Fruit fly (Drosophila melanogaster): Measurements from ENCODE around the gene ScsbetaG.

ScsbetaG gene

DNA sequence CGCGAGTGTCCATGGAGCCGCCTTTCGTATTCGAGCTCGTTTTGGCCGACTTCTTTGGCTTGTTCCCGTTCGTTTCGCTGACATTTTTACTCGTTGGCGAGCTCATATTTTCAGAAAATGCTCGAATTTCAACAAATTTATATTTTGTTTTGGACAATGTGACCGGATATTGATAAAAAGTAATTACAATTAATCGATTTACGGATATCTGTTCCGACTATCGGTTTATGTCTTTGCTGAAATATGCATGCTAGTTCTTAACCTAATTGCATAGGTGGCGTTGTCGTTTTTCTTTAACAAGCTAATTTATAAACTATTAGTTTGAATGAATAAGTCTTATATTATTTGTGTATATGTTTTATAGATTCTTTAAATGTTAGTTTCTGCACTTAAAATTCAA, 44.6 kb upstream of the ScsbetaG start, which contains the start of gene Eaf6 (continued):
- TF ChIP-seq CG8765 (GFP tag; IDR thresholded peaks at IDR 0.05): no peak

DNA sequence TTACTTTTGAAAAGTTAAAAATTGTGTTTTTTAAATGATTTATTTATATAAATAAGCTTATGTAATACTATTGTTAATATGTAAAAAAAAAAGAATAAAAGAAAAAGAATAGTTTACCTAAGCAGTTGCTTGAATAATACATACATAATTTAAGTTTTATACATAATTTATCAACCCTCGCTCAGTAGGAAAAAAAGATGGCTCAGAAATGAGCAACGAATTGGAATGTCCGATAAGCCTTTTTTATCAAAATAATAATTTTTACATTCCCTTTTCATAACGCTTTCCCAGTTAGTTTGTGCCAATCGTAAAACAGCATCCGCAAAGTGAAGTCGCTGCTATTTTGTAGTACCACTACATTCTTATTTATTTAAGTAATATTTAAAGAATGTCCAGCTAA, 41.0 kb upstream of the ScsbetaG start, which contains the start of gene mthl2:
Gene mthl2, plus strand, starts transcription at position 301 of the 400 bp plus-strand sequence.
- TF ChIP-seq Abd-B (GFP tag; optimal IDR thresholded peaks at IDR 0.05) (no peak), Dip3 (GFP tag; optimal IDR thresholded peaks at IDR 0.05) (no peak)

DNA sequence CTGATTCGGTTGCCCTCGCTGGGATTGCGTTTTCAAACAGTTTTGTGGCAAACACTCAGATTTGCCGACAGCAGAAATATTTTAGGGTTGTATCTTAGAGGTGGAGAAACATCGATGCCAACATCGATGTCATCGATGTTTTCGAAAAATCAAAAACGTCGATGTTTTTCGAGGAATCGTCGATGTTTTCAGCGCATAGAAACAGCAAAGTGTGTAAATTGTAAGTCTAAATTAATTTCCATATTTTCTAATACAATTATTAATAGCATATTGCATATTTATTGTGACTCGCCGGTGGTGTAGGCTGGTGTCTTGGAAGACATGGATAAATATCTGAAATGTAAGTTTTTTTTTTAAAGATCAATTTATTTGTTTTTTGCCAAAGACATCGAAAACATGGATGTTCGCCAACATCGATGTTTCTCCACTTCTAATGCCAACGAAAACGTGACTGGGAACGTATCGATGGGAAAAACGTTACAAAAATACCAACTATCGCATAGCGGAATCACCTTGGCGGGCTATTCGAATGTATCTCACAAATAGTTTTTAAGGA, 40.4 kb upstream of the ScsbetaG start, which contains the start of gene TM9SF3:
Gene TM9SF3, minus strand, starts transcription at position 120 of the 556 bp plus-strand sequence.
- peak; percentile 56 for TF ChIP-seq Hsf (GFP tag; optimal IDR thresholded peaks at IDR 0.05)
- no peak for TF ChIP-seq Deaf1 (tag; optimal IDR thresholded peaks at IDR 0.05)
- TF ChIP-seq rib (GFP tag; IDR thresholded peaks at IDR 0.05): no peak
- no peak for TF ChIP-seq tgo (GFP tag; IDR thresholded peaks at IDR 0.05)
- 0 out of 2 replicates have a peak, but pooled peaks have one; percentile 22 for TF ChIP-seq ssp (GFP tag; IDR thresholded peaks at IDR 0.05)
- TF ChIP-seq kay (GFP tag; optimal IDR thresholded peaks at IDR 0.05): no peak
- TF ChIP-seq gsb (GFP tag; IDR thresholded peaks at IDR 0.05): no peak
- TF ChIP-seq scrt (GFP tag; optimal IDR thresholded peaks at IDR 0.05): no peak
- TF ChIP-seq nerfin-1 (tag; optimal IDR thresholded peaks at IDR 0.05): no peak
- peak; percentile 92 for TF ChIP-seq Scr (GFP tag; IDR thresholded peaks at IDR 0.05; ENCODE audit: partially characterized antibody)
- TF ChIP-seq dpn (GFP tag; optimal IDR thresholded peaks at IDR 0.05): peak; percentile 5 to 14
- peak; percentile 26 for TF ChIP-seq yki (optimal IDR thresholded peaks at IDR 0.05)
- no peak for TF ChIP-seq D (optimal IDR thresholded peaks at IDR 0.05)
- TF ChIP-seq D (GFP tag; optimal IDR thresholded peaks at IDR 0.05): no peak
- TF ChIP-seq CG2875 (GFP tag; optimal IDR thresholded peaks at IDR 0.05): no peak
- TF ChIP-seq CG30431 (GFP tag; optimal IDR thresholded peaks at IDR 0.05): no peak
- TF ChIP-seq CG14667 (GFP tag; IDR thresholded peaks at IDR 0.05): no peak
- no peak for TF ChIP-seq CG31365 (tag; optimal IDR thresholded peaks at IDR 0.05)
- TF ChIP-seq mirr (GFP tag; optimal IDR thresholded peaks at IDR 0.05): no peak
- no peak for TF ChIP-seq wek (GFP tag; optimal IDR thresholded peaks at IDR 0.05)
- TF ChIP-seq TFAM (GFP tag; optimal IDR thresholded peaks at IDR 0.05): no peak
- TF ChIP-seq CG13775 (GFP tag; optimal IDR thresholded peaks at IDR 0.05): peak; percentile 38
- TF ChIP-seq CG14050 (GFP tag; IDR thresholded peaks at IDR 0.05): no peak
- TF ChIP-seq Sry-β (GFP tag; optimal IDR thresholded peaks at IDR 0.05): no peak
- TF ChIP-seq org-1 (GFP tag; optimal IDR thresholded peaks at IDR 0.05): no peak
- no peak for TF ChIP-seq grn (GFP tag; optimal IDR thresholded peaks at IDR 0.05)
- TF ChIP-seq Dip3 (GFP tag; optimal IDR thresholded peaks at IDR 0.05): peak; percentile 0
- TF ChIP-seq CG33213 (GFP tag; optimal IDR thresholded peaks at IDR 0.05): peak; percentile 33
- TF ChIP-seq zen2 (GFP tag; IDR thresholded peaks at IDR 0.05; ENCODE audit: partially characterized antibody): peak; percentile 81
- TF ChIP-seq CG10209 (GFP tag; optimal IDR thresholded peaks at IDR 0.05): no peak
- no peak for TF ChIP-seq Hmx (GFP tag; optimal IDR thresholded peaks at IDR 0.05)
- TF ChIP-seq sug (tag; optimal IDR thresholded peaks at IDR 0.05): no peak
- peak; percentile 63 for TF ChIP-seq ato (GFP tag; IDR thresholded peaks at IDR 0.05; ENCODE audit: partially characterized antibody)
- TF ChIP-seq odd (GFP tag; optimal IDR thresholded peaks at IDR 0.05): no peak
- TF ChIP-seq CG3281 (GFP tag; optimal IDR thresholded peaks at IDR 0.05): no peak
- TF ChIP-seq Nf-YC (tag; optimal IDR thresholded peaks at IDR 0.05): no peak
- peak; percentile 3 for TF ChIP-seq CG9797 (GFP tag; optimal IDR thresholded peaks at IDR 0.05)
- peak; percentile 21 for TF ChIP-seq CG18619 (GFP tag; optimal IDR thresholded peaks at IDR 0.05)
- TF ChIP-seq HLHmδ (GFP tag; optimal IDR thresholded peaks at IDR 0.05): no peak
- no peak for TF ChIP-seq CG15601 (tag; optimal IDR thresholded peaks at IDR 0.05)
- TF ChIP-seq slbo (GFP tag; IDR thresholded peaks at IDR 0.05): peak; percentile 46; the same call in 1 of the 2 replicates
- TF ChIP-seq Ptx1 (GFP tag; IDR thresholded peaks at IDR 0.05): no peak
- no peak for TF ChIP-seq CG3407 (GFP tag; optimal IDR thresholded peaks at IDR 0.05)
- TF ChIP-seq CG9437 (GFP tag; optimal IDR thresholded peaks at IDR 0.05): peak; percentile 11
- TF ChIP-seq CG14441 (GFP tag; IDR thresholded peaks at IDR 0.05): no peak

Measured in whole organism, embryonic.